Worm (Caenorhabditis elegans): ENCODE data around the gene arrd-8.

Gene arrd-8

ce11 chrII:12108843-12109242 is 44.0 kb downstream of the arrd-8 start:
- no peak for TF ChIP-seq mdl-1 (tag; optimal IDR thresholded peaks at IDR 0.05)
- no peak for TF ChIP-seq sma-9 (GFP tag; optimal IDR thresholded peaks at IDR 0.05)
- TF ChIP-seq sma-9 (tag; optimal IDR thresholded peaks at IDR 0.05): no peak
- TF ChIP-seq ztf-4 (tag; optimal IDR thresholded peaks at IDR 0.05): no peak
- no peak for TF ChIP-seq fos-1 (tag; optimal IDR thresholded peaks at IDR 0.05)
- TF ChIP-seq lsy-2 (tag; optimal IDR thresholded peaks at IDR 0.05): no peak
- no peak for TF ChIP-seq gmeb-1 (tag; optimal IDR thresholded peaks at IDR 0.05)
- no peak for TF ChIP-seq unc-62 (GFP tag; optimal IDR thresholded peaks at IDR 0.05)
- TF ChIP-seq nhr-129 (tag; optimal IDR thresholded peaks at IDR 0.05): no peak
- no peak for TF ChIP-seq peb-1 (tag; optimal IDR thresholded peaks at IDR 0.05)
- TF ChIP-seq unc-55 (GFP tag; optimal IDR thresholded peaks at IDR 0.05): no peak

DNA sequence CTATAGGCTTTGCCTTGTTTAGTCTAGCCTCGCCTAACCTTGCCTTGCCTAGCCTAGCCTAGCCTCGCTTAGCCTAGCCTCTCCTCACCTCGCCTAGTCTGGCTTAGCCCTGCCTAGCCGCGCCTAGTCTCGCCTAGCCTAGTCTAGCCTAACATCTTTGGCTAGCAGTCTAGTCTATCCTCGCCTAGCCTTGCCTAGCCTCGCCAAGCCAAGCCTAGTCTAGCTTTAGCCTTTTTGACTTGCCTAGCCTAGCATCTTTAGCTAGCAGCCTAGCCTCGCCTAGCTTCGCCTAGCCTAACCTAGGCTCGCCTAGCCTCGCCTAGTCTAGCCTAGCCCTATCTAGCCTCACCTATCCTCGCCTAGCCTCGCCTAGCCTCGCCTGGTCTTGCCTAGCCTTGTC is 46.1 kb downstream of the arrd-8 start:
- TF ChIP-seq crh-2 (tag; optimal IDR thresholded peaks at IDR 0.05) (no peak), lsy-2 (tag; optimal IDR thresholded peaks at IDR 0.05) (no peak), nhr-25 (tag; optimal IDR thresholded peaks at IDR 0.05) (no peak)
